Fruit fly (Drosophila melanogaster) whole organism, adult: ENCODE data around the gene CG33158.

Experiments used
- CG11617 ChIP-seq: fragments of 200-800 bp; sonication (Bioruptor generic); optimal IDR thresholded peaks from 2 replicates; lab custom pipeline; 2017; ENCODE audit warnings: mild to moderate bottlenecking, missing biosample characterization, missing genetic modification reagents, missing genetic modification characterization
- CG14711 ChIP-seq: fragments of 200-800 bp; sonication (Bioruptor generic); optimal IDR thresholded peaks from 2 replicates; lab custom pipeline; 2018; ENCODE audit warnings: missing biosample characterization, mild to moderate bottlenecking, missing genetic modification characterization, moderate library complexity
- Clk ChIP-seq: fragments of 200-800 bp; sonication (Bioruptor generic); optimal IDR thresholded peaks from 2 replicates; lab custom pipeline; 2017; ENCODE audit warnings: missing biosample characterization, missing genetic modification characterization
- Crg-1 ChIP-seq: fragments of 200-800 bp; sonication (Bioruptor generic); optimal IDR thresholded peaks from 2 replicates; lab custom pipeline; 2016; ENCODE audit warnings: missing biosample characterization, missing genetic modification characterization
- cic ChIP-seq: fragments of 200-800 bp; sonication (Bioruptor generic); optimal IDR thresholded peaks from 2 replicates; lab custom pipeline; 2017; ENCODE audit warnings: missing biosample characterization, mild to moderate bottlenecking, missing genetic modification characterization, moderate library complexity
- cnc ChIP-seq, 2 experiments: fragments of >200 bp; optimal IDR thresholded peaks; 2 replicates each; lab custom pipeline; 2017
- kay ChIP-seq: fragments of 200-800 bp; sonication (Bioruptor generic); peaks from one replicate; lab custom pipeline; 2016; ENCODE audit warnings: missing biosample characterization, missing genetic modification characterization, borderline replicate concordance

dm6 chr3L:16480408-16481193, 61.2 kb downstream of the CG33158 start:
- TF ChIP-seq Clk (GFP tag; lab: Kevin White, UChicago) (no peak), kay (GFP tag; lab: Kevin White, UChicago) (no peak), Crg-1 (GFP tag; lab: Kevin White, UChicago) (peak; percentile 11), cnc (optimal IDR thresholded peaks at IDR 0.05; lab: Kevin White, UChicago) (no peak), CG11617 (GFP tag; lab: Kevin White, UChicago) (peak; percentile 14), cic (GFP tag; lab: Kevin White, UChicago) (peak; percentile 74), CG14711 (tag; lab: Kevin White, UChicago) (peak; percentile 75)
